Worm (Caenorhabditis elegans) whole organism, early embryonic: ENCODE results near the gene ttr-42.

ENCODE experiments used
- B0310.2 ChIP-seq: sonication (generic microtip); optimal IDR thresholded peaks from 2 replicates; lab custom pipeline; 2016; ENCODE audit warnings: mild to moderate bottlenecking, missing genetic modification characterization, missing compliant biosample characterization
- aly-1 ChIP-seq: sonication (generic microtip); optimal IDR thresholded peaks from 2 replicates; lab custom pipeline; 2016; ENCODE audit warnings: missing genetic modification characterization, missing compliant biosample characterization
- ceh-13 ChIP-seq: fragments of 200-800 bp; sonication (Bioruptor generic); optimal IDR thresholded peaks from 2 replicates; lab custom pipeline; 2018; ENCODE audit warnings: mild to moderate bottlenecking, missing genetic modification characterization, missing compliant biosample characterization
- ceh-36 ChIP-seq: sonication (generic microtip); optimal IDR thresholded peaks from 2 replicates; lab custom pipeline; 2016; ENCODE audit warnings: missing genetic modification characterization, inconsistent platforms, missing compliant biosample characterization
- ets-7 ChIP-seq: sonication (generic microtip); optimal IDR thresholded peaks from 2 replicates; lab custom pipeline; 2016; ENCODE audit warnings: missing genotype, missing genetic modification characterization, missing compliant biosample characterization
- flt-1 ChIP-seq: fragments of 200-800 bp; sonication (Bioruptor generic); IDR thresholded peaks from 2 replicates; pipeline ENCODE4 v1.3.6; 2022; ENCODE audit warnings: missing genetic modification characterization, missing compliant biosample characterization
- hmbx-1 ChIP-seq: sonication (generic microtip); optimal IDR thresholded peaks from 2 replicates; lab custom pipeline; 2016; ENCODE audit warnings: mild to moderate bottlenecking, missing genetic modification characterization, missing compliant biosample characterization
- hmg-4 ChIP-seq: fragments of 200-800 bp; sonication (Bioruptor generic); optimal IDR thresholded peaks from 2 replicates; lab custom pipeline; 2018; ENCODE audit warnings: mild to moderate bottlenecking, missing genetic modification characterization, missing compliant biosample characterization
- hnd-1 ChIP-seq: sonication (generic microtip); optimal IDR thresholded peaks from 2 replicates; lab custom pipeline; 2016; ENCODE audit warnings: missing genetic modification characterization, missing compliant biosample characterization
- pes-1 ChIP-seq: fragments of 200-800 bp; sonication (Bioruptor generic); IDR thresholded peaks from 2 replicates; pipeline ENCODE4 v1.3.6; 2022; ENCODE audit warnings: missing genetic modification reagents, missing genetic modification characterization, missing compliant biosample characterization
- scrt-1 ChIP-seq: fragments of 200-800 bp; sonication (Bioruptor generic); IDR thresholded peaks from 2 replicates; pipeline ENCODE4 v1.3.6; 2022; ENCODE audit warnings: missing genetic modification characterization, missing compliant biosample characterization
- sea-1 ChIP-seq: fragments of 200-800 bp; sonication (Bioruptor generic); conservative IDR thresholded peaks from 2 replicates; pipeline ENCODE4 v1.3.6; 2022; ENCODE audit warnings: missing genetic modification characterization, missing compliant biosample characterization
- tbx-37 ChIP-seq: fragments of 200-800 bp; sonication (Bioruptor generic); conservative IDR thresholded peaks from 2 replicates; pipeline ENCODE4 v1.3.6; 2022; ENCODE audit warnings: missing genetic modification reagents, missing genetic modification characterization, missing compliant biosample characterization

ttr-42 gene

DNA sequence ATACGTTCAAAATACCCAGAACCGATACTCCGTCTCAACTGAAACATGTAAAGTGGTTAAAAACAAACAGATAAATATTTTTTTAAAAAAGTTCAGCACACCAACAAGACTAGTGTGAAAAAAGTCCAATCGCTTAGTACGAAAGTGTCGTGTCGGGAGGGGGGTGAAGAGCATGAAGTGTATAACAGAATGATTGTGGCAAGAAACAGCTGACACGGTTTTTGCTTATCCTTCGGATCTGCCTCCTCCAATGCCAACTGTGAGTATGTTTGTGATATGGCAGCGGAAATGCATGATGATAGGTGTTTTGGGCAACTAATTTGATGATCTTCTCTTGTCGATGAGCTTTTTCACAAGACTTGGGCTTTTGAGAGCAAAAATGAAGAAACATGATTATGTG is 42.7 kb downstream of the ttr-42 start:
- no peak for TF ChIP-seq B0310.2
- TF ChIP-seq ceh-13 (GFP tag; lab: Kevin White, UChicago): no peak
- TF ChIP-seq sea-1 (GFP tag; lab: Robert Waterston, UW): no peak
- TF ChIP-seq scrt-1 (GFP tag; lab: Robert Waterston, UW): no peak
- no peak for TF ChIP-seq hmg-4
- TF ChIP-seq hmbx-1 (tag; lab: Kevin White, UChicago): no peak
- TF ChIP-seq ceh-36: no peak
- no peak for TF ChIP-seq flt-1 (GFP tag; lab: Robert Waterston, UW)
- no peak for TF ChIP-seq pes-1 (GFP tag; lab: Robert Waterston, UW)
- TF ChIP-seq tbx-37 (GFP tag; lab: Robert Waterston, UW): no peak
- no peak for TF ChIP-seq aly-1 (tag; lab: Kevin White, UChicago)

DNA sequence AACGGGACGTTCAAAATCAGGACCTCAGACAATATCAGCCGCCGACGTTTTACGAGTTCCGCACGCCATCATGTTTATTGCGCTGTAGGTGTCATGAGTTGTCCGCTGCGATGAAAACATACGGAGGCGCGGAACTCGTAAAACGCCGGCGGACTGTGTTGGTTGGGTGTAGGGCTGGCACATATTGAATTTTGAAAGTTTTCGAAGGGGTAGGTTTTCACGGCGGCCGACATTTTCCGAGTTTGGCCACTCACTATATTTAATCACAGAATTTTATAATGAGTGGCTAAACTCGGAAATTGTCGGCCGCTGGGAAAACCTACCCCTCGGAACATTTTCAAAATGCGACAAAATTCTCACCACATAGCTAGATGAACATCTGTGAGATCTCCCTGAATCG is 48.6 kb downstream of the ttr-42 start:
- TF ChIP-seq sea-1 (GFP tag; lab: Robert Waterston, UW): no peak
- TF ChIP-seq ets-7 (tag; lab: Kevin White, UChicago): no peak
- TF ChIP-seq tbx-37 (GFP tag; lab: Robert Waterston, UW): no peak
- TF ChIP-seq hnd-1 (tag; lab: Kevin White, UChicago): no peak
- TF ChIP-seq B0310.2: no peak
- TF ChIP-seq aly-1 (tag; lab: Kevin White, UChicago): no peak
